Worm (Caenorhabditis elegans) whole organism, early embryonic: ENCODE measurements around the gene ins-8.

Source experiments
- F13C5.2 ChIP-seq: sonication (generic microtip); optimal IDR thresholded peaks from 2 replicates; lab custom pipeline; 2017; ENCODE audit warnings: mild to moderate bottlenecking, missing genetic modification characterization, inconsistent platforms, missing compliant biosample characterization
- ama-1 ChIP-seq: fragments of 150-350 bp; optimal IDR thresholded peaks from 2 replicates; lab custom pipeline; 2014
- ceh-13 ChIP-seq: fragments of 200-800 bp; sonication (Bioruptor generic); optimal IDR thresholded peaks from 2 replicates; lab custom pipeline; 2018; ENCODE audit warnings: mild to moderate bottlenecking, missing genetic modification characterization, missing compliant biosample characterization
- ceh-36 ChIP-seq: sonication (generic microtip); optimal IDR thresholded peaks from 2 replicates; lab custom pipeline; 2016; ENCODE audit warnings: missing genetic modification characterization, inconsistent platforms, missing compliant biosample characterization
- ets-7 ChIP-seq: sonication (generic microtip); optimal IDR thresholded peaks from 2 replicates; lab custom pipeline; 2016; ENCODE audit warnings: missing genotype, missing genetic modification characterization, missing compliant biosample characterization
- hmbx-1 ChIP-seq: sonication (generic microtip); optimal IDR thresholded peaks from 2 replicates; lab custom pipeline; 2016; ENCODE audit warnings: mild to moderate bottlenecking, missing genetic modification characterization, missing compliant biosample characterization
- hmg-4 ChIP-seq: fragments of 200-800 bp; sonication (Bioruptor generic); optimal IDR thresholded peaks from 2 replicates; lab custom pipeline; 2018; ENCODE audit warnings: mild to moderate bottlenecking, missing genetic modification characterization, missing compliant biosample characterization
- hnd-1 ChIP-seq: sonication (generic microtip); optimal IDR thresholded peaks from 2 replicates; lab custom pipeline; 2016; ENCODE audit warnings: missing genetic modification characterization, missing compliant biosample characterization
- pes-1 ChIP-seq: fragments of 200-800 bp; sonication (Bioruptor generic); IDR thresholded peaks from 2 replicates; pipeline ENCODE4 v1.3.6; 2022; ENCODE audit warnings: missing genetic modification reagents, missing genetic modification characterization, missing compliant biosample characterization
- scrt-1 ChIP-seq: fragments of 200-800 bp; sonication (Bioruptor generic); IDR thresholded peaks from 2 replicates; pipeline ENCODE4 v1.3.6; 2022; ENCODE audit warnings: missing genetic modification characterization, missing compliant biosample characterization
- sea-1 ChIP-seq: fragments of 200-800 bp; sonication (Bioruptor generic); conservative IDR thresholded peaks from 2 replicates; pipeline ENCODE4 v1.3.6; 2022; ENCODE audit warnings: missing genetic modification characterization, missing compliant biosample characterization
- tbx-11 ChIP-seq: fragments of 200-800 bp; sonication (Bioruptor generic); IDR thresholded peaks from 2 replicates; pipeline ENCODE4 v1.3.6; 2022; ENCODE audit warnings: missing genetic modification characterization, missing compliant biosample characterization
- tbx-37 ChIP-seq: fragments of 200-800 bp; sonication (Bioruptor generic); conservative IDR thresholded peaks from 2 replicates; pipeline ENCODE4 v1.3.6; 2022; ENCODE audit warnings: missing genetic modification reagents, missing genetic modification characterization, missing compliant biosample characterization
- tra-4 ChIP-seq: sonication (generic microtip); optimal IDR thresholded peaks from 2 replicates; lab custom pipeline; 2017; ENCODE audit warnings: missing genetic modification characterization, missing compliant biosample characterization

DNA sequence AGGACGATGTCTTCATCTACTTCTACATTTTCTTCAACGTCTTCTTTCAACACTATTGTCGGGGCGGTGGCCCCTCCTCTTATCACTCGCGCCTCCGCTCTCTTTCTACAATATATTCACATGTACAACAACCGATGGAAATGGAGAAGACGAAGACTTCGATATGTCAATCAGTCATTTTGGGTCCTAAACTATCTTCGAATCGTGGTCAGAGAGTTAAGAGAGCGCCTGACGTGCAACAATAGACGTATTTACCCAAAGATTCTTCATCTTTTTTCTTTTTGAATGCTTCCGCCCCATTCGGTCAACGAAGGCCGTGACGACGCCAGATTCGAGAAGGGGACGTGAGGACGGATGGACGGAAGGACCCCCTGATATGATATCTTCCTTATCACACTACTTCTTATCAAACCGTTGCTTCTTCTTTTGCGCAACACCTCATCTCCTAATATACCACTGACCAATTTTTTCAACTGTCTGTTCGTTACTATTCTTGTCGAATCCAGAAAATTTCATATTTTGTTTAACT, 47.7 kb downstream of the ins-8 start:
- TF ChIP-seq ceh-13 (GFP tag; lab: Kevin White, UChicago) (no peak), ets-7 (tag; lab: Kevin White, UChicago) (no peak), sea-1 (GFP tag; lab: Robert Waterston, UW) (no peak), hmg-4 (GFP tag; lab: Kevin White, UChicago) (no peak), scrt-1 (GFP tag; lab: Robert Waterston, UW) (no peak), tra-4 (tag; lab: Kevin White, UChicago) (no peak), hmbx-1 (tag; lab: Kevin White, UChicago) (no peak), hnd-1 (no peak), tbx-11 (GFP tag; lab: Robert Waterston, UW) (no peak), F13C5.2 (tag; lab: Kevin White, UChicago) (no peak), pes-1 (GFP tag; lab: Robert Waterston, UW) (no peak), ama-1 (lab: Kevin White, UChicago) (no peak), ceh-36 (tag; lab: Kevin White, UChicago) (no peak), tbx-37 (GFP tag; lab: Robert Waterston, UW) (no peak)
